Worm (Caenorhabditis elegans): Measurements from ENCODE around the gene ZK666.14.

The ZK666.14 gene

DNA sequence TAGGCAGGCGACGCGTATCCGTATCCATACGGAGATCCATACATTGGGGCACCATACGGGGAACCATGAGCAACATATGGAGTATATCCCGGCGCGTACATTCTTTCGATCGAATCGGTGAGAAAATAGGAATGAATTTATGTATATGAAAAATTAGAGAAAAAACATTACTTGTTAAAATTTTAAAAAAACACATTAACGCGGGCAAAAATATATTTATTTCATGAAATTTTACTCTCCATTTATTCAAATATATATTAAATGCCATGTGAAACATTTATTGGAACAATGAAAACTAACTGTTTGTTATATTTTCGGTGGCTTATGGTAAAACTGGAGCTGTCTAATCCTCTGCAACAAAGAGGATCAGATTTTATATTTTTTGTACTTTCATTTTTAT, 22.8 kb upstream of the ZK666.14 start, which contains the start of gene ZK666.2:
Gene ZK666.2 (minus strand): TSS at position 101 of the 400 bp plus-strand sequence.
- TF ChIP-seq jun-1 (tag; optimal IDR thresholded peaks at IDR 0.05) (no peak), elt-3 (tag; optimal IDR thresholded peaks at IDR 0.05) (no peak), nhr-11 (tag; optimal IDR thresholded peaks at IDR 0.05) (no peak), hmg-11 (tag; optimal IDR thresholded peaks at IDR 0.05) (no peak), ceh-16 (tag; optimal IDR thresholded peaks at IDR 0.05) (no peak), unc-62 (GFP tag; optimal IDR thresholded peaks at IDR 0.05) (no peak), sea-2 (GFP tag; optimal IDR thresholded peaks at IDR 0.05) (no peak), egl-27 (tag; optimal IDR thresholded peaks at IDR 0.05) (no peak), mml-1 (tag; optimal IDR thresholded peaks at IDR 0.05) (no peak), nhr-12 (tag; optimal IDR thresholded peaks at IDR 0.05) (no peak), nhr-77 (tag; optimal IDR thresholded peaks at IDR 0.05) (no peak), elt-1 (tag; optimal IDR thresholded peaks at IDR 0.05) (no peak), pha-4 (tag; optimal IDR thresholded peaks at IDR 0.05) (no peak), nfya-1 (tag; optimal IDR thresholded peaks at IDR 0.05; ENCODE audit: insufficient read depth) (no peak), daf-12 (tag; optimal IDR thresholded peaks at IDR 0.05) (no peak), nhr-237 (tag; optimal IDR thresholded peaks at IDR 0.05) (no peak)

DNA sequence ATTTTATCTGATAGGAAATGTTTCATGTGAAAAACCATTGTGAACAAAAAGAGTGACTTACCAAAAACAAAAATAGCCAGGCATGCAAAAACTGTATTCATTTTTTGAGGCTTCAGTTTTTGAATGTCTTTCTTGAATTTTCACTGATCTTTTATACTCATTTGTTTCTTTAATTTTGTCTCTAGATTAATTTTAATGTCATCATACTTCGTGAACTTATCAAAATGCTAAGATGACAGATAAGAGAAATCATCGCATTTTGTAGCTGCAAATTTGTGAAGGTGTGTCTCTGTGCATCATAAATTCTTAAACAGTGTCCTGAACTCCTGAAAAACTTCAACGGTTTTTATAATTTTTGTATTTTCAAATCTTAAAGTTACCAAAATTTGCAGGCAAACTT, 18.5 kb upstream of the ZK666.14 start, which contains the start of gene clec-58:
Gene clec-58 (minus strand): TSS at position 101 of the 400 bp plus-strand sequence.
- TF ChIP-seq ZK546.5 (tag; optimal IDR thresholded peaks at IDR 0.05): no peak

ce11 chrII:10476959-10477358, 17.6 kb upstream of the ZK666.14 start, which contains the start of gene ZK666.4:
TSS of gene ZK666.4 (plus strand) at chrII:10477259.
- TF ChIP-seq pqm-1 (tag; optimal IDR thresholded peaks at IDR 0.05) (no peak), skn-1 (tag; optimal IDR thresholded peaks at IDR 0.05) (no peak), ceh-82 (tag; optimal IDR thresholded peaks at IDR 0.05) (no peak), ZK546.5 (tag; optimal IDR thresholded peaks at IDR 0.05) (no peak), mdl-1 (tag; optimal IDR thresholded peaks at IDR 0.05) (no peak), elt-1 (tag; optimal IDR thresholded peaks at IDR 0.05) (no peak), nhr-28 (tag; optimal IDR thresholded peaks at IDR 0.05) (no peak), nhr-43 (tag; optimal IDR thresholded peaks at IDR 0.05; ENCODE audit: poor library complexity, severe bottlenecking) (no peak), ztf-4 (tag; optimal IDR thresholded peaks at IDR 0.05) (no peak), zag-1 (tag; optimal IDR thresholded peaks at IDR 0.05) (no peak), egl-5 (tag; optimal IDR thresholded peaks at IDR 0.05) (no peak), ztf-11 (tag; optimal IDR thresholded peaks at IDR 0.05) (no peak), mml-1 (tag; optimal IDR thresholded peaks at IDR 0.05) (no peak), snpc-4 (tag; optimal IDR thresholded peaks at IDR 0.05) (no peak), ceh-16 (tag; optimal IDR thresholded peaks at IDR 0.05) (no peak), eor-1 (tag; optimal IDR thresholded peaks at IDR 0.05) (no peak), lin-15B (tag; optimal IDR thresholded peaks at IDR 0.05) (no peak), nhr-77 (tag; optimal IDR thresholded peaks at IDR 0.05) (no peak), fkh-10 (GFP tag; optimal IDR thresholded peaks at IDR 0.05) (no peak)

ce11 chrII:10479348-10479747, 15.2 kb upstream of the ZK666.14 start, which contains the start of gene clec-59:
TSS of gene clec-59 (minus strand) at chrII:10479448.
- TF ChIP-seq nhr-67 (tag; optimal IDR thresholded peaks at IDR 0.05) (no peak), nhr-25 (tag; optimal IDR thresholded peaks at IDR 0.05) (no peak), aly-2 (tag; optimal IDR thresholded peaks at IDR 0.05) (no peak), ztf-4 (tag; optimal IDR thresholded peaks at IDR 0.05) (no peak)

DNA sequence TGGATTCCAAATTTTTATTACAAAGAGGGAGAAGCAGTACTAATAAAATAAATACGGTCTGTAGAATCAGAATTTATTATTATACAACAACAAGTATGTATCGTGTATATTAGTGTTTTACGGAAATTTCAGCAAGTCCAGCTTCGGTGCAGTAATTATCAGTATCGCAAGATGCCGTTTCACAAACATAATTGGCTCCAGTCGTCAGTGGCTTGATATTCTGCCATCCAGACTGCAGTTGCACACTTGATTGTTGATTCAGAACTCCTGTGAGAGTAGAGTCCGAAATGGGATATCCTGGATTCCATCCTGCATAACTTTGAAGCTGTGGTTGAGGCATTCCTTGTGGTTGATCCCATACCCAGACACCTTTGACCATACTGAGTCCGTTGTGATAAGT, 14.5 kb upstream of the ZK666.14 start:
- no peak for TF ChIP-seq ceh-16 (tag; optimal IDR thresholded peaks at IDR 0.05)
- no peak for TF ChIP-seq nhr-11 (tag; optimal IDR thresholded peaks at IDR 0.05)
- TF ChIP-seq jun-1 (tag; optimal IDR thresholded peaks at IDR 0.05): no peak
- no peak for TF ChIP-seq nhr-43 (tag; optimal IDR thresholded peaks at IDR 0.05; ENCODE audit: poor library complexity, severe bottlenecking)
- TF ChIP-seq mml-1 (tag; optimal IDR thresholded peaks at IDR 0.05): no peak
- no peak for TF ChIP-seq nfya-1 (tag; optimal IDR thresholded peaks at IDR 0.05; ENCODE audit: insufficient read depth)
- no peak for TF ChIP-seq unc-39 (tag; optimal IDR thresholded peaks at IDR 0.05)
- TF ChIP-seq mdl-1 (tag; optimal IDR thresholded peaks at IDR 0.05): no peak
- TF ChIP-seq elt-2 (tag; optimal IDR thresholded peaks at IDR 0.05): no peak
- no peak for TF ChIP-seq fkh-2 (tag; optimal IDR thresholded peaks at IDR 0.05)
- no peak for TF ChIP-seq ceh-9 (tag; optimal IDR thresholded peaks at IDR 0.05)
- no peak for TF ChIP-seq fkh-10 (GFP tag; optimal IDR thresholded peaks at IDR 0.05)
- TF ChIP-seq nhr-237 (tag; optimal IDR thresholded peaks at IDR 0.05): no peak
- TF ChIP-seq ceh-82 (tag; optimal IDR thresholded peaks at IDR 0.05): no peak
- no peak for TF ChIP-seq ceh-28 (tag; optimal IDR thresholded peaks at IDR 0.05)
- TF ChIP-seq tbx-2 (tag; optimal IDR thresholded peaks at IDR 0.05): no peak
- no peak for TF ChIP-seq elt-1 (tag; optimal IDR thresholded peaks at IDR 0.05)
- TF ChIP-seq nhr-23 (tag; optimal IDR thresholded peaks at IDR 0.05): no peak

All from whole organism, L3 larva.